Worm (Caenorhabditis elegans) whole organism, early embryonic: ENCODE results near the gene his-18.

Experiments
- B0310.2 ChIP-seq: sonication (generic microtip); optimal IDR thresholded peaks from 2 replicates; lab custom pipeline; 2016; ENCODE audit warnings: mild to moderate bottlenecking, missing genetic modification characterization, missing compliant biosample characterization
- F13C5.2 ChIP-seq: sonication (generic microtip); optimal IDR thresholded peaks from 2 replicates; lab custom pipeline; 2017; ENCODE audit warnings: mild to moderate bottlenecking, missing genetic modification characterization, inconsistent platforms, missing compliant biosample characterization
- aly-1 ChIP-seq: sonication (generic microtip); optimal IDR thresholded peaks from 2 replicates; lab custom pipeline; 2016; ENCODE audit warnings: missing genetic modification characterization, missing compliant biosample characterization
- ama-1 ChIP-seq: fragments of 150-350 bp; optimal IDR thresholded peaks from 2 replicates; lab custom pipeline; 2014
- ceh-13 ChIP-seq: fragments of 200-800 bp; sonication (Bioruptor generic); optimal IDR thresholded peaks from 2 replicates; lab custom pipeline; 2018; ENCODE audit warnings: mild to moderate bottlenecking, missing genetic modification characterization, missing compliant biosample characterization
- ceh-36 ChIP-seq: sonication (generic microtip); optimal IDR thresholded peaks from 2 replicates; lab custom pipeline; 2016; ENCODE audit warnings: missing genetic modification characterization, inconsistent platforms, missing compliant biosample characterization
- ets-7 ChIP-seq: sonication (generic microtip); optimal IDR thresholded peaks from 2 replicates; lab custom pipeline; 2016; ENCODE audit warnings: missing genotype, missing genetic modification characterization, missing compliant biosample characterization
- flt-1 ChIP-seq: fragments of 200-800 bp; sonication (Bioruptor generic); IDR thresholded peaks from 2 replicates; pipeline ENCODE4 v1.3.6; 2022; ENCODE audit warnings: missing genetic modification characterization, missing compliant biosample characterization
- hmbx-1 ChIP-seq: sonication (generic microtip); optimal IDR thresholded peaks from 2 replicates; lab custom pipeline; 2016; ENCODE audit warnings: mild to moderate bottlenecking, missing genetic modification characterization, missing compliant biosample characterization
- hmg-4 ChIP-seq: fragments of 200-800 bp; sonication (Bioruptor generic); optimal IDR thresholded peaks from 2 replicates; lab custom pipeline; 2018; ENCODE audit warnings: mild to moderate bottlenecking, missing genetic modification characterization, missing compliant biosample characterization
- hnd-1 ChIP-seq: sonication (generic microtip); optimal IDR thresholded peaks from 2 replicates; lab custom pipeline; 2016; ENCODE audit warnings: missing genetic modification characterization, missing compliant biosample characterization
- pes-1 ChIP-seq: fragments of 200-800 bp; sonication (Bioruptor generic); IDR thresholded peaks from 2 replicates; pipeline ENCODE4 v1.3.6; 2022; ENCODE audit warnings: missing genetic modification reagents, missing genetic modification characterization, missing compliant biosample characterization
- scrt-1 ChIP-seq: fragments of 200-800 bp; sonication (Bioruptor generic); IDR thresholded peaks from 2 replicates; pipeline ENCODE4 v1.3.6; 2022; ENCODE audit warnings: missing genetic modification characterization, missing compliant biosample characterization
- sea-1 ChIP-seq: fragments of 200-800 bp; sonication (Bioruptor generic); conservative IDR thresholded peaks from 2 replicates; pipeline ENCODE4 v1.3.6; 2022; ENCODE audit warnings: missing genetic modification characterization, missing compliant biosample characterization
- tbx-11 ChIP-seq: fragments of 200-800 bp; sonication (Bioruptor generic); IDR thresholded peaks from 2 replicates; pipeline ENCODE4 v1.3.6; 2022; ENCODE audit warnings: missing genetic modification characterization, missing compliant biosample characterization
- tbx-37 ChIP-seq: fragments of 200-800 bp; sonication (Bioruptor generic); conservative IDR thresholded peaks from 2 replicates; pipeline ENCODE4 v1.3.6; 2022; ENCODE audit warnings: missing genetic modification reagents, missing genetic modification characterization, missing compliant biosample characterization
- tra-4 ChIP-seq: sonication (generic microtip); optimal IDR thresholded peaks from 2 replicates; lab custom pipeline; 2017; ENCODE audit warnings: missing genetic modification characterization, missing compliant biosample characterization

his-18 gene

ce11 chrV:8938445-8938844 lies 40.4 kb downstream of the his-18 start:
- no peak for TF ChIP-seq hnd-1 (tag; lab: Kevin White, UChicago)
- TF ChIP-seq sea-1 (GFP tag; lab: Robert Waterston, UW), result no peak
- TF ChIP-seq flt-1 (GFP tag; lab: Robert Waterston, UW), result no peak
- TF ChIP-seq F13C5.2, result no peak
- no peak for TF ChIP-seq tbx-11 (GFP tag; lab: Robert Waterston, UW)
- TF ChIP-seq pes-1 (GFP tag; lab: Robert Waterston, UW), result no peak
- TF ChIP-seq ets-7, result no peak
- TF ChIP-seq hmbx-1 (tag; lab: Kevin White, UChicago), result no peak
- TF ChIP-seq ama-1, result no peak
- TF ChIP-seq ceh-13 (GFP tag; lab: Kevin White, UChicago), result no peak
- TF ChIP-seq ceh-36, result no peak

- TF ChIP-seq ceh-36 (no peak), tbx-11 (GFP tag; lab: Robert Waterston, UW) (no peak), hmbx-1 (tag; lab: Kevin White, UChicago) (no peak), pes-1 (GFP tag; lab: Robert Waterston, UW) (no peak), B0310.2 (tag; lab: Kevin White, UChicago) (no peak), ceh-13 (GFP tag; lab: Kevin White, UChicago) (no peak), flt-1 (GFP tag; lab: Robert Waterston, UW) (no peak), hnd-1 (tag; lab: Kevin White, UChicago) (no peak), tbx-37 (GFP tag; lab: Robert Waterston, UW) (no peak), aly-1 (tag; lab: Kevin White, UChicago) (no peak), tra-4 (tag; lab: Kevin White, UChicago) (no peak)
These were observed 40.9 kb downstream of the his-18 start for ce11 chrV:8938943-8939342.

- TF ChIP-seq tra-4 (tag; lab: Kevin White, UChicago) (no peak), tbx-11 (GFP tag; lab: Robert Waterston, UW) (no peak), B0310.2 (tag; lab: Kevin White, UChicago) (no peak), hnd-1 (tag; lab: Kevin White, UChicago) (no peak)
These were observed 41.5 kb downstream of the his-18 start for ce11 chrV:8939424-8940065.

- TF ChIP-seq scrt-1 (GFP tag; lab: Robert Waterston, UW), result no peak
- TF ChIP-seq aly-1 (tag; lab: Kevin White, UChicago), result no peak
- TF ChIP-seq ceh-13 (GFP tag; lab: Kevin White, UChicago), result no peak
- no peak for TF ChIP-seq ama-1
- no peak for TF ChIP-seq flt-1 (GFP tag; lab: Robert Waterston, UW)
- no peak for TF ChIP-seq B0310.2 (tag; lab: Kevin White, UChicago)
These were observed 42.4 kb downstream of the his-18 start for ce11 chrV:8940419-8940818.

- TF ChIP-seq aly-1 (tag; lab: Kevin White, UChicago), result no peak
These were observed 44.5 kb downstream of the his-18 start for ce11 chrV:8942437-8942978.

- TF ChIP-seq tbx-11 (GFP tag; lab: Robert Waterston, UW), result no peak
- no peak for TF ChIP-seq B0310.2 (tag; lab: Kevin White, UChicago)
- no peak for TF ChIP-seq scrt-1 (GFP tag; lab: Robert Waterston, UW)
- no peak for TF ChIP-seq ceh-36
- TF ChIP-seq ama-1, result no peak
- TF ChIP-seq hmbx-1 (tag; lab: Kevin White, UChicago), result no peak
- TF ChIP-seq ceh-13 (GFP tag; lab: Kevin White, UChicago), result no peak
These were observed 45.9 kb downstream of the his-18 start, which contains the start of gene T19A5.3 for ce11 chrV:8943963-8944362. T19A5.3 (minus strand) TSS chrV:8944063.

ce11 chrV:8944481-8944880 lies 46.5 kb downstream of the his-18 start:
- no peak for TF ChIP-seq hmbx-1 (tag; lab: Kevin White, UChicago)
- no peak for TF ChIP-seq scrt-1 (GFP tag; lab: Robert Waterston, UW)
- no peak for TF ChIP-seq ets-7
- TF ChIP-seq tbx-37 (GFP tag; lab: Robert Waterston, UW), result no peak
- no peak for TF ChIP-seq ama-1
- no peak for TF ChIP-seq pes-1 (GFP tag; lab: Robert Waterston, UW)
- no peak for TF ChIP-seq B0310.2 (tag; lab: Kevin White, UChicago)
- no peak for TF ChIP-seq ceh-13 (GFP tag; lab: Kevin White, UChicago)
- no peak for TF ChIP-seq aly-1 (tag; lab: Kevin White, UChicago)
- TF ChIP-seq tra-4 (tag; lab: Kevin White, UChicago), result no peak
- no peak for TF ChIP-seq flt-1 (GFP tag; lab: Robert Waterston, UW)
- TF ChIP-seq hnd-1 (tag; lab: Kevin White, UChicago), result no peak
- no peak for TF ChIP-seq tbx-11 (GFP tag; lab: Robert Waterston, UW)

- TF ChIP-seq scrt-1 (GFP tag; lab: Robert Waterston, UW) (no peak), hnd-1 (tag; lab: Kevin White, UChicago) (no peak), sea-1 (GFP tag; lab: Robert Waterston, UW) (no peak), F13C5.2 (no peak), pes-1 (GFP tag; lab: Robert Waterston, UW) (no peak), tbx-37 (GFP tag; lab: Robert Waterston, UW) (no peak), ama-1 (no peak), ets-7 (no peak), flt-1 (GFP tag; lab: Robert Waterston, UW) (no peak), hmg-4 (GFP tag; lab: Kevin White, UChicago) (no peak), B0310.2 (tag; lab: Kevin White, UChicago) (no peak), aly-1 (tag; lab: Kevin White, UChicago) (no peak), hmbx-1 (tag; lab: Kevin White, UChicago) (no peak), ceh-36 (no peak), tra-4 (tag; lab: Kevin White, UChicago) (no peak), tbx-11 (GFP tag; lab: Robert Waterston, UW) (no peak)
These were observed 48.1 kb downstream of the his-18 start for ce11 chrV:8946142-8946541.
